Worm (Caenorhabditis elegans) whole organism, L4 larva: ENCODE data around the gene C51E3.10.

Experiments
- F37D6.2 ChIP-seq: sonication (generic microtip); optimal IDR thresholded peaks from 2 replicates; lab custom pipeline; 2016; ENCODE audit warnings: mild to moderate bottlenecking, missing genetic modification characterization, missing compliant biosample characterization
- F44E2.7 ChIP-seq: fragments of 200-800 bp; sonication (Bioruptor generic); IDR thresholded peaks from 2 replicates; pipeline ENCODE4 v2.1.2; 2022; ENCODE audit warnings: missing genetic modification characterization, missing compliant biosample characterization
- aha-1 ChIP-seq: fragments of 150-350 bp; peaks from one replicate; lab custom pipeline; 2014; ENCODE audit warnings: missing biosample characterization, missing genetic modification characterization
- attf-4 ChIP-seq: sonication (generic microtip); optimal IDR thresholded peaks from 3 replicates; lab custom pipeline; 2017; ENCODE audit warnings: missing biosample characterization, missing genetic modification characterization
- ceh-32 ChIP-seq: sonication (generic microtip); optimal IDR thresholded peaks from 2 replicates; lab custom pipeline; 2016; ENCODE audit warnings: mild to moderate bottlenecking, missing genetic modification characterization, missing compliant biosample characterization; ENCODE audit not compliant: poor library complexity
- daf-16 ChIP-seq, 3 experiments: sonication (generic microtip); optimal IDR thresholded peaks; 2 replicates each; lab custom pipeline; 2016 to 2017; ENCODE audit warnings: missing genetic modification characterization in 3 of 3, missing genetic modification reagents in 3 of 3, mild to moderate bottlenecking in 2 of 3, missing compliant biosample characterization in 2 of 3, missing biosample characterization in 1 of 3, moderate library complexity in 1 of 3
- daf-19 ChIP-seq: fragments of 200-800 bp; sonication (Bioruptor generic); conservative IDR thresholded peaks from 2 replicates; pipeline ENCODE4 v1.3.6; 2022; ENCODE audit warnings: missing genetic modification characterization, missing compliant biosample characterization
- dmd-6 ChIP-seq: fragments of 200-800 bp; sonication (Bioruptor generic); IDR thresholded peaks from 2 replicates; pipeline ENCODE4 v1.3.6; 2022; ENCODE audit warnings: missing genetic modification reagents, missing genetic modification characterization, missing compliant biosample characterization
- dmd-8 ChIP-seq: fragments of 200-800 bp; sonication (Bioruptor generic); IDR thresholded peaks from 2 replicates; pipeline ENCODE4 v1.3.6; 2022; ENCODE audit warnings: missing genetic modification characterization, missing compliant biosample characterization
- dpl-1 ChIP-seq: fragments of 150-350 bp; optimal IDR thresholded peaks from 2 replicates; lab custom pipeline; 2014; ENCODE audit warnings: missing biosample characterization, missing genetic modification reagents, missing genetic modification characterization
- duxl-1 ChIP-seq: sonication (generic microtip); optimal IDR thresholded peaks from 2 replicates; lab custom pipeline; 2016; ENCODE audit warnings: mild to moderate bottlenecking, missing genetic modification characterization, moderate library complexity, missing compliant biosample characterization; ENCODE audit not compliant: poor library complexity
- fos-1 ChIP-seq: fragments of 150-350 bp; optimal IDR thresholded peaks from 2 replicates; lab custom pipeline; 2014; ENCODE audit warnings: missing biosample characterization, missing genetic modification characterization
- hif-1 ChIP-seq, 2 experiments: sonication (generic microtip); optimal IDR thresholded peaks; 2 replicates each; lab custom pipeline; 2016 to 2017; ENCODE audit warnings: missing compliant biosample characterization in 2 of 2, missing genetic modification characterization in 2 of 2, missing genetic modification reagents in 2 of 2, missing genotype in 2 of 2, mild to moderate bottlenecking in 1 of 2
- hlh-11 ChIP-seq: fragments of 200-800 bp; sonication (Bioruptor generic); optimal IDR thresholded peaks from 2 replicates; lab custom pipeline; 2018; ENCODE audit warnings: mild to moderate bottlenecking, missing genetic modification characterization, missing compliant biosample characterization
- hlh-30 ChIP-seq: sonication (generic microtip); optimal IDR thresholded peaks from 2 replicates; lab custom pipeline; 2017; ENCODE audit warnings: antibody characterized with exemption, mild to moderate bottlenecking, missing genetic modification characterization, missing compliant biosample characterization; ENCODE audit not compliant: insufficient read depth
- lin-38 ChIP-seq: fragments of 200-800 bp; sonication (Bioruptor generic); IDR thresholded peaks from 2 replicates; pipeline ENCODE4 v1.3.6; 2022; ENCODE audit warnings: missing genetic modification reagents, missing genetic modification characterization, missing compliant biosample characterization
- lin-39 ChIP-seq: fragments of 150-350 bp; optimal IDR thresholded peaks from 2 replicates; lab custom pipeline; 2014; ENCODE audit warnings: missing biosample characterization, missing genetic modification reagents, missing genetic modification characterization
- lsy-2 ChIP-seq, 2 experiments: fragments of 150-350 bp in 1 of 2; sonication (generic microtip) in 1 of 2; optimal IDR thresholded peaks; 2 replicates each; lab custom pipeline; 2014 to 2017; ENCODE audit warnings: missing biosample characterization in 2 of 2, missing genetic modification characterization in 2 of 2
- mdt-29 ChIP-seq: fragments of 200-800 bp; sonication (Bioruptor generic); IDR thresholded peaks from 2 replicates; pipeline ENCODE4 v1.3.6; 2022; ENCODE audit warnings: missing genetic modification reagents, missing genetic modification characterization, missing compliant biosample characterization
- mes-2 ChIP-seq: sonication (generic microtip); optimal IDR thresholded peaks from 2 replicates; lab custom pipeline; 2016; ENCODE audit warnings: missing genotype, mild to moderate bottlenecking, missing genetic modification characterization, missing compliant biosample characterization; ENCODE audit not compliant: poor library complexity, severe bottlenecking
- nhr-10 ChIP-seq: fragments of 150-350 bp; optimal IDR thresholded peaks from 2 replicates; lab custom pipeline; 2014; ENCODE audit warnings: missing biosample characterization, missing genetic modification characterization
- nhr-11 ChIP-seq: fragments of 150-350 bp; optimal IDR thresholded peaks from 2 replicates; lab custom pipeline; 2014; ENCODE audit warnings: missing biosample characterization, missing genetic modification characterization
- nhr-41 ChIP-seq: fragments of 200-800 bp; sonication (Bioruptor generic); IDR thresholded peaks from 2 replicates; pipeline ENCODE4 v1.3.6; 2022; ENCODE audit warnings: missing genetic modification reagents, missing genetic modification characterization, missing compliant biosample characterization
- nhr-42 ChIP-seq: fragments of 200-800 bp; sonication (Bioruptor generic); IDR thresholded peaks from 2 replicates; pipeline ENCODE4 v1.3.6; 2022; ENCODE audit warnings: missing genetic modification characterization, missing compliant biosample characterization
- nhr-6 ChIP-seq: fragments of 150-350 bp; optimal IDR thresholded peaks from 2 replicates; lab custom pipeline; 2014; ENCODE audit warnings: missing biosample characterization, missing genetic modification characterization
- nhr-77 ChIP-seq: fragments of 150-350 bp; optimal IDR thresholded peaks from 2 replicates; lab custom pipeline; 2014; ENCODE audit warnings: missing biosample characterization, missing genetic modification characterization
- pqm-1 ChIP-seq: sonication (generic microtip); optimal IDR thresholded peaks from 2 replicates; lab custom pipeline; 2017; ENCODE audit warnings: missing biosample characterization, missing genetic modification characterization
- set-16 ChIP-seq: fragments of 200-800 bp; sonication (Bioruptor generic); IDR thresholded peaks from 2 replicates; pipeline ENCODE4 v1.3.6; 2022; ENCODE audit warnings: missing genetic modification reagents, missing genetic modification characterization, missing compliant biosample characterization
- snpc-1.2 ChIP-seq: fragments of 200-800 bp; sonication (Bioruptor generic); IDR thresholded peaks from 2 replicates; pipeline ENCODE4 v1.3.6; 2022; ENCODE audit warnings: missing genetic modification reagents, missing genetic modification characterization, missing compliant biosample characterization
- spr-3 ChIP-seq: fragments of 200-800 bp; sonication (Bioruptor generic); optimal IDR thresholded peaks from 2 replicates; lab custom pipeline; 2018; ENCODE audit warnings: mild to moderate bottlenecking, missing genetic modification characterization, missing compliant biosample characterization
- unc-62 ChIP-seq, 3 experiments: fragments of 150-350 bp in 1 of 3; sonication (generic microtip); optimal IDR thresholded peaks in 2 of 3; peaks in 1 of 3; 1 replicate in 1 of 3; 2 replicates in 2 of 3; lab custom pipeline; 2014 to 2017; ENCODE audit warnings: missing biosample characterization in 3 of 3, missing genetic modification characterization in 3 of 3, missing genetic modification reagents in 3 of 3, missing genotype in 1 of 3

The C51E3.10 gene

DNA sequence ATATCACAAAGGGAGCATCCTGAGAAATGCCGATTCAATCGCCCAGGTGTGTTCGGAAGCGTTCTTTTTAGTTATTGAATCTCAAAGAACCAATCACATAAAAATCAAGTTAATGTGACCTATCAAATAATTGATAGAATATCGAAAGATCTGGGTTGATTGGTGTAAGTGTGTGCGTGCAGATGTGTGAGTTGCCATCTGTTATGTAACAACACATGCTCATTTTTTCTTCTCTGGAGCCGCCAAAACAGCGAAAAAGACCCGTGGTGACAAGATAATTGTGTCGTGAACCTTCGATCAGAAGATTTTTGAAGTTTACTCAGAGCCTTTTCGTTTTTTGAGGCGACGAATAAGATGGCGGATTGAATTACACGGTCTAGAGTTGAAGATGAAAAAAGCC is 14.1 kb downstream of the C51E3.10 start:
- peak in 1 of 2 experiments; percentile 19 for TF ChIP-seq unc-62 (GFP tag; optimal IDR thresholded peaks at IDR 0.05 in 1 of 2; lab: Kevin White, UChicago)
- TF ChIP-seq unc-62 (tag; optimal IDR thresholded peaks at IDR 0.05; lab: Kevin White, UChicago), result no peak
- TF ChIP-seq nhr-11, result peak; percentile 35
- TF ChIP-seq F37D6.2 (tag; lab: Kevin White, UChicago), result no peak
- no peak for TF ChIP-seq nhr-6 (tag; lab: Kevin White, UChicago)
- TF ChIP-seq pqm-1 (tag; lab: Kevin White, UChicago), result no peak
- peak; percentile 82 for TF ChIP-seq aha-1 (tag; lab: Kevin White, UChicago)
- TF ChIP-seq daf-16 (GFP tag; optimal IDR thresholded peaks at IDR 0.05; lab: Kevin White, UChicago), result peak in 1 of 2 experiments; percentile 20
- TF ChIP-seq daf-16 (tag; optimal IDR thresholded peaks at IDR 0.05; lab: Kevin White, UChicago), result no peak
- TF ChIP-seq hif-1 (tag; optimal IDR thresholded peaks at IDR 0.05; lab: Kevin White, UChicago), result peak in 1 of 2 experiments; percentile 78

DNA sequence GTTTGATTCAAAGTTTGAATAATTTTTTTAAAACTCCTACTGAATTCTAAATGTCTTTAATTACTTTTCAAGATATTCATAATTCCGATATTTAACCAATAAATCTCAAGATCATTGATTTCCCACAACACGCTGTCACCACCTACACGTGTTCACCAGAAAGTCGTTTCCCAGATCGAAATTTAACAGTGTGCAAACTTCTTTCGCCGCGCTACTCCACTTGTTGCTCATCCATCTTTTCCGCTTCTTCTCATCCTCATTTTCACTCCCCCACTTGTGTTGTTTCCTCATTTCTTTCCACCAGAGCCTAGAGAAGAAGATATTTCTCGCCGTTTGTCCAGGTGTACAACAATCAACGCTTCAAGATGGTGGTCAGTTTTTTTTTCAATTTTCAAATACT is 15.3 kb downstream of the C51E3.10 start, which contains the start of gene C51E3.9:
TSS of gene C51E3.9 (plus strand) at position 301 of the 400 bp plus-strand sequence.
- peak; percentile 5 for TF ChIP-seq hlh-11
- peak; percentile 11 for TF ChIP-seq aha-1 (tag; lab: Kevin White, UChicago)
- no peak for TF ChIP-seq lin-38 (GFP tag; lab: Robert Waterston, UW)
- TF ChIP-seq fos-1, result no peak

DNA sequence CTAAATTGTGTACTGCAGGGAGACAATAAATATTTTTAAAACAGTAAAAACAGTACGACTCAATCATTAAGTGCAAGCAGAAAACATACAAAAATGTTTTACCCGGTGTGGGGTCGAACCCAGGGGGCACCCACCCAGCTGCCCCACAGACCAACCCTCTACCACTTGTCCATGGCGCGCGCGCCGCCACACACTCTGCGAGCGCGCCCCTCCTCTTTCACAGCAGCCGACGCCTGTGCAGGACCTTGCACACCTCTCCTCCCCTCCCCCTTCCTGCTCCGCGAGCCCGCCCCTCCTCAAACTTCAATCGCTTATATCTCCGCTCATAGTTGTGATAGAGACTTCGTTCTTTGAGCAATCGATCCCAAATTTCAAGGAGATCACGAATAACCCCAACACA is 22.4 kb downstream of the C51E3.10 start:
- TF ChIP-seq lin-38 (GFP tag; lab: Robert Waterston, UW), result peak; percentile 60
- peak; percentile 63 for TF ChIP-seq set-16
- TF ChIP-seq snpc-1.2 (GFP tag; lab: Robert Waterston, UW), result peak; percentile 63; the same call in 1 of the 2 replicates

DNA sequence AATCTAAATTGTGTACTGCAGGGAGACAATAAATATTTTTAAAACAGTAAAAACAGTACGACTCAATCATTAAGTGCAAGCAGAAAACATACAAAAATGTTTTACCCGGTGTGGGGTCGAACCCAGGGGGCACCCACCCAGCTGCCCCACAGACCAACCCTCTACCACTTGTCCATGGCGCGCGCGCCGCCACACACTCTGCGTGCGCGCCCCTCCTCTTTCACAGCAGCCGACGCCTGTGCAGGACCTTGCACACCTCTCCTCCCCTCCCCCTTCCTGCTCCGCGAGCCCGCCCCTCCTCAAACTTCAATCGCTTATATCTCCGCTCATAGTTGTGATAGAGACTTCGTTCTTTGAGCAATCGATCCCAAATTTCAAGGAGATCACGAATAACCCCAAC is 24.3 kb downstream of the C51E3.10 start:
- TF ChIP-seq set-16, result peak; percentile 47; the same call in 1 of the 2 replicates

DNA sequence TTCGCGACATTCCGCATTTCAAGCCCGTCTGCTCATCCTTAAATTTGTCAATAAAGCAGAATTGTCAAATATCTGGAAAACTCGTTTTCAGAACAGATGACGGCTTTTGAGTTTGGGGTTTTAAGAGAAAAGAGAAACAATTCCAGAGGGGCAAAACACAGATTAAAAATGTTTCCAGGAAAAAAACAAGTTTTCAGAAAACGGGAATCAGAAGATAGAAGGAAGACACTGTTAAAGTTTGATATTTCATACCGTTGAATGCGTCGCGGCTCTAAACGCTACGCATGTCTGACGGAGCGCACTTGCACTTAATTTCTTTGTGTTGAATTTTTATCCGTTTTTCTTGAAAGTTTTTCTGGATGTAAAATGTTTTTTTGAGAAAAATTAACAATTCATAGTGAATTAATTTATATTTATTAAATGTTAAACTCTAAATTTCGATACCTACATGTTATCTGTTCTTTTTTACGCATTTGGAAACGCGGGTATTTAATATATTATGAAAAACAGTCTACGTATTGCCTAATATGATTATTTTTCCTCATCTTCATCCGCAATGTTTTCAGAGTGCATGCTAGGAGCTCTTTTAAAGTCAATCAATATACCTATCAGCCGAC is 26.7 kb downstream of the C51E3.10 start, which contains the start of the genes C08B6.18, wdr-20 and C08B6.8:
TSS of gene C08B6.18 (minus strand) at position 51 of the 617 bp plus-strand sequence.
TSS of gene wdr-20 (minus strand) at position 82 of the 617 bp plus-strand sequence.
TSS of gene C08B6.8 (plus strand) at position 567 of the 617 bp plus-strand sequence.
- no peak for TF ChIP-seq nhr-77 (tag; lab: Kevin White, UChicago)
- TF ChIP-seq mes-2 (tag; lab: Kevin White, UChicago), result peak; percentile 21
- TF ChIP-seq dmd-6 (GFP tag; lab: Robert Waterston, UW), result no peak
- TF ChIP-seq hlh-30 (tag; lab: Kevin White, UChicago), result no peak
- no peak for TF ChIP-seq nhr-42 (GFP tag; lab: Robert Waterston, UW)
- no peak for TF ChIP-seq ceh-32 (tag; lab: Kevin White, UChicago)
- no peak for TF ChIP-seq mdt-29 (GFP tag; lab: Robert Waterston, UW)
- peak; percentile 62 for TF ChIP-seq lin-38 (GFP tag; lab: Robert Waterston, UW)
- peak in 1 of 2 experiments; percentile 44 for TF ChIP-seq lsy-2 (tag; optimal IDR thresholded peaks at IDR 0.05; lab: Kevin White, UChicago)

DNA sequence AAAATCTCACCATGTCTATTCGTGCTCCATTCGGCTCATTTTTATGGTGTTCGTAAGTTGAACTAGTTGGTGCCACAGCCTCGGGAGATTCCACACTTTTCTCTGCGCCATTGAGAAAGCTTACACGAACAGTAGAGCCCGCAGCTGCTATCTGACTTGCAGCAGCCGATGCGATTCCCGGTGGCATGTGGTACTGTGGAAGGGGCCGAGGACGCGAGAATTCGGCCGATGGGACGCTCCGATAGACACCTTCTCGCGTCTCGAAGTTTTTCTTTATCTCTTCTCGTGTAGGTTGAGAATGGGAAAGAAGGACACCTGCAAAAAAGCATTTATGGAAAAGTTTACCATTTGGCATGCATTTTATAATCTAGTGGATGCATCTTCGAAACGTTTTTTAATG is 27.7 kb downstream of the C51E3.10 start:
- TF ChIP-seq dmd-8 (GFP tag; lab: Robert Waterston, UW), result peak; percentile 60; the same call in 1 of the 2 replicates
- no peak for TF ChIP-seq duxl-1 (tag; lab: Kevin White, UChicago)

DNA sequence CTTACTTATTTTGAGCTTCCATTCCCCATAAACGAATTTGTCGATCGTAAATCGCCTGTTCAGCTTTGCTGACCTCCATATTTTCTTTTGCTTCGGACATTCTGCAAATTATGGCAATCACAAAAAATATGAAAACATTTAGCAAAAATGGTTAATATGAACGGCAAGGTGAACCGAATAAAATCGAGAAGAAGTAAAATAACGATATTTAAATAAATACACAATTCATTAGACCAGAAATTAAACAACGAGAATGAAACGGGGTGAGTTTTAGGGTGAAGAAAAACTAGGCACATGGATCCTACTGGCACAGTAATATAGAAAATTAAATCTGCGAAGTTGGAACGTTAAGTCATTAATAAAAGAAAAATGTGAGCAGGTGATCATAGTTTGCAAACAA is 30.7 kb downstream of the C51E3.10 start, which contains the start of gene aos-1:
TSS of gene aos-1 (minus strand) at position 101 of the 400 bp plus-strand sequence.
- no peak for TF ChIP-seq spr-3
- TF ChIP-seq snpc-1.2 (GFP tag; lab: Robert Waterston, UW), result no peak
- TF ChIP-seq daf-19 (GFP tag; lab: Robert Waterston, UW), result no peak
- TF ChIP-seq dpl-1 (GFP tag; lab: Kevin White, UChicago), result no peak
- TF ChIP-seq nhr-10 (tag; lab: Kevin White, UChicago), result no peak
- TF ChIP-seq F44E2.7 (GFP tag; lab: Robert Waterston, UW), result no peak
- no peak for TF ChIP-seq lin-39 (tag; lab: Kevin White, UChicago)
- TF ChIP-seq mes-2 (tag; lab: Kevin White, UChicago), result no peak
- TF ChIP-seq attf-4 (tag; lab: Kevin White, UChicago), result no peak
- no peak for TF ChIP-seq nhr-41 (GFP tag; lab: Robert Waterston, UW)
